Fruit fly (Drosophila melanogaster) whole organism, prepupa: Measurements from ENCODE around the gene tsl.
A peak's percentile ranks its signal among the peaks of the same experiment; 100 is the strongest.

Experiments used
- Blimp-1 ChIP-seq: fragments of 200-800 bp; sonication (Bioruptor generic); optimal IDR thresholded peaks from 3 replicates; lab custom pipeline; 2017; ENCODE audit warnings: missing biosample characterization, missing genetic modification characterization, mild to moderate bottlenecking, moderate library complexity, missing genetic modification reagents
- CG10631 ChIP-seq: fragments of 200-800 bp; sonication (Bioruptor generic); optimal IDR thresholded peaks from 2 replicates; lab custom pipeline; 2016; ENCODE audit warnings: missing biosample characterization, missing genetic modification characterization
- CG10669 ChIP-seq: fragments of 200-800 bp; sonication (Bioruptor generic); optimal IDR thresholded peaks from 3 replicates; lab custom pipeline; 2018; ENCODE audit warnings: missing biosample characterization, mild to moderate bottlenecking, missing genetic modification characterization, moderate library complexity
- CG11294 ChIP-seq: fragments of 200-800 bp; sonication (Bioruptor generic); IDR thresholded peaks from 2 replicates; pipeline ENCODE4 v1.3.6; 2022; ENCODE audit warnings: missing biosample characterization, missing genetic modification characterization
- CG11762 ChIP-seq: fragments of 200-800 bp; sonication (Bioruptor generic); optimal IDR thresholded peaks from 3 replicates; lab custom pipeline; 2016; ENCODE audit warnings: missing biosample characterization, missing genetic modification characterization; ENCODE audit not compliant: insufficient read depth
- CG11902 ChIP-seq: fragments of 200-800 bp; sonication (Bioruptor generic); optimal IDR thresholded peaks from 3 replicates; lab custom pipeline; 2016; ENCODE audit warnings: missing biosample characterization, missing genetic modification characterization
- CG15336 ChIP-seq: fragments of 200-800 bp; sonication (Bioruptor generic); IDR thresholded peaks from 2 replicates; pipeline ENCODE4 v1.3.6; 2022; ENCODE audit warnings: missing biosample characterization, missing genetic modification characterization
- CG1621 ChIP-seq: fragments of 200-800 bp; sonication (Bioruptor generic); optimal IDR thresholded peaks from 3 replicates; lab custom pipeline; 2018; ENCODE audit warnings: missing biosample characterization, mild to moderate bottlenecking, missing genetic modification characterization
- CG16779 ChIP-seq: fragments of 200-800 bp; sonication (Bioruptor generic); optimal IDR thresholded peaks from 3 replicates; lab custom pipeline; 2017; ENCODE audit warnings: missing biosample characterization, mild to moderate bottlenecking, missing genetic modification characterization
- CG3032 ChIP-seq: fragments of 200-800 bp; optimal IDR thresholded peaks from 2 replicates; lab custom pipeline; 2019; ENCODE audit warnings: missing biosample characterization, mild to moderate bottlenecking, missing genetic modification characterization, moderate library complexity
- CG31627 ChIP-seq: fragments of 200-800 bp; sonication (Bioruptor generic); optimal IDR thresholded peaks from 3 replicates; lab custom pipeline; 2016; ENCODE audit warnings: missing biosample characterization, missing genetic modification characterization
- CG32006 ChIP-seq: fragments of 200-800 bp; sonication (Bioruptor generic); optimal IDR thresholded peaks from 3 replicates; lab custom pipeline; 2017; ENCODE audit warnings: missing biosample characterization, mild to moderate bottlenecking, missing genetic modification characterization
- CG34406 ChIP-seq: fragments of 200-800 bp; sonication (Bioruptor generic); optimal IDR thresholded peaks from 3 replicates; lab custom pipeline; 2016; ENCODE audit warnings: missing biosample characterization, missing genetic modification characterization
- CG3919 ChIP-seq: fragments of 200-800 bp; sonication (Bioruptor generic); optimal IDR thresholded peaks from 3 replicates; lab custom pipeline; 2016; ENCODE audit warnings: missing biosample characterization, missing genetic modification characterization
- CG4318 ChIP-seq: fragments of 200-800 bp; sonication (Bioruptor generic); optimal IDR thresholded peaks from 3 replicates; lab custom pipeline; 2017; ENCODE audit warnings: missing biosample characterization, mild to moderate bottlenecking, missing genetic modification characterization
- CG6163 ChIP-seq: fragments of 200-800 bp; sonication (Bioruptor generic); IDR thresholded peaks from 3 replicates; pipeline ENCODE4 v1.3.6; 2022; ENCODE audit warnings: missing biosample characterization, missing genetic modification characterization
- CG6276 ChIP-seq: fragments of 200-800 bp; sonication (Bioruptor generic); optimal IDR thresholded peaks from 2 replicates; lab custom pipeline; 2017; ENCODE audit warnings: missing biosample characterization, mild to moderate bottlenecking, missing genetic modification characterization
- CG6854 ChIP-seq: fragments of 200-800 bp; sonication (Bioruptor generic); optimal IDR thresholded peaks from 2 replicates; lab custom pipeline; 2017; ENCODE audit warnings: missing biosample characterization, mild to moderate bottlenecking, missing genetic modification characterization
- CG7368 ChIP-seq: fragments of 200-800 bp; sonication (Bioruptor generic); optimal IDR thresholded peaks from 3 replicates; lab custom pipeline; 2016; ENCODE audit warnings: missing biosample characterization, missing genetic modification characterization
- CG8319 ChIP-seq: fragments of 200-800 bp; sonication (Bioruptor generic); optimal IDR thresholded peaks from 3 replicates; lab custom pipeline; 2016; ENCODE audit warnings: missing biosample characterization, missing genetic modification characterization
- CG8632 ChIP-seq: fragments of 200-800 bp; sonication (Bioruptor generic); optimal IDR thresholded peaks from 3 replicates; lab custom pipeline; 2016; ENCODE audit warnings: missing biosample characterization, missing genetic modification characterization
- CG9139 ChIP-seq: fragments of 200-800 bp; sonication (Bioruptor generic); optimal IDR thresholded peaks from 3 replicates; lab custom pipeline; 2017; ENCODE audit warnings: missing biosample characterization, mild to moderate bottlenecking, missing genetic modification characterization
- Eip75B ChIP-seq: fragments of 200-800 bp; sonication (Bioruptor generic); optimal IDR thresholded peaks from 3 replicates; lab custom pipeline; 2016; ENCODE audit warnings: missing biosample characterization, missing genetic modification characterization
- Eip78C ChIP-seq: fragments of 200-800 bp; sonication (Bioruptor generic); peaks from one replicate; lab custom pipeline; 2016; ENCODE audit warnings: missing biosample characterization, missing genetic modification characterization
- Eip93F ChIP-seq: fragments of 200-800 bp; sonication (Bioruptor generic); optimal IDR thresholded peaks from 2 replicates; lab custom pipeline; 2016; ENCODE audit warnings: missing biosample characterization, mild to moderate bottlenecking, missing genetic modification characterization
- Ets21C ChIP-seq: fragments of 200-800 bp; sonication (Bioruptor generic); optimal IDR thresholded peaks from 3 replicates; lab custom pipeline; 2016; ENCODE audit warnings: missing biosample characterization, missing genetic modification characterization
- Ets96B ChIP-seq: fragments of 200-800 bp; optimal IDR thresholded peaks from 2 replicates; lab custom pipeline; 2019; ENCODE audit warnings: missing biosample characterization, mild to moderate bottlenecking, missing genetic modification characterization, moderate library complexity
- Gug ChIP-seq: fragments of 200-800 bp; sonication (Bioruptor generic); IDR thresholded peaks from 2 replicates; pipeline ENCODE4 v1.3.6; 2022; ENCODE audit warnings: missing biosample characterization, missing genetic modification characterization
- Hr38 ChIP-seq: sonication (Bioruptor generic); optimal IDR thresholded peaks from 2 replicates; lab custom pipeline; 2016; ENCODE audit warnings: missing biosample characterization, missing genetic modification characterization
- Hr39 ChIP-seq: fragments of 200-800 bp; sonication (Bioruptor generic); optimal IDR thresholded peaks from 2 replicates; lab custom pipeline; 2016; ENCODE audit warnings: missing biosample characterization, missing genetic modification characterization
- Hr4 ChIP-seq: fragments of 200-800 bp; sonication (Bioruptor generic); optimal IDR thresholded peaks from 3 replicates; lab custom pipeline; 2016; ENCODE audit warnings: missing biosample characterization, missing genetic modification characterization
- Lpt ChIP-seq: fragments of 200-800 bp; sonication (Bioruptor generic); optimal IDR thresholded peaks from 3 replicates; lab custom pipeline; 2016; ENCODE audit warnings: missing biosample characterization, missing genetic modification characterization
- Met ChIP-seq: fragments of 200-800 bp; sonication (Bioruptor generic); optimal IDR thresholded peaks from 3 replicates; lab custom pipeline; 2016; ENCODE audit warnings: missing biosample characterization, missing genetic modification characterization
- OdsH ChIP-seq: fragments of 200-800 bp; sonication (Bioruptor generic); optimal IDR thresholded peaks from 3 replicates; lab custom pipeline; 2016; ENCODE audit warnings: missing biosample characterization, missing genetic modification characterization
- Smox ChIP-seq: fragments of 200-800 bp; sonication (Bioruptor generic); optimal IDR thresholded peaks from 3 replicates; lab custom pipeline; 2016; ENCODE audit warnings: missing biosample characterization, missing genetic modification characterization
- Sox15 ChIP-seq: fragments of 200-800 bp; sonication (Bioruptor generic); optimal IDR thresholded peaks from 3 replicates; lab custom pipeline; 2016; ENCODE audit warnings: missing biosample characterization, missing genetic modification characterization
- achi ChIP-seq: fragments of 200-800 bp; sonication (Bioruptor generic); optimal IDR thresholded peaks from 3 replicates; lab custom pipeline; 2016; ENCODE audit warnings: missing biosample characterization, missing genetic modification characterization
- acj6 ChIP-seq: fragments of 200-800 bp; sonication (Bioruptor generic); optimal IDR thresholded peaks from 3 replicates; lab custom pipeline; 2016; ENCODE audit warnings: missing biosample characterization, missing genetic modification characterization
- cyc ChIP-seq: fragments of 200-800 bp; sonication (Bioruptor generic); optimal IDR thresholded peaks from 3 replicates; lab custom pipeline; 2016; ENCODE audit warnings: missing biosample characterization, missing genetic modification characterization
- dac ChIP-seq: fragments of 200-800 bp; sonication (Bioruptor generic); optimal IDR thresholded peaks from 2 replicates; lab custom pipeline; 2017; ENCODE audit warnings: missing biosample characterization, mild to moderate bottlenecking, missing genetic modification characterization
- dsx ChIP-seq: fragments of 200-800 bp; optimal IDR thresholded peaks from 3 replicates; lab custom pipeline; 2019; ENCODE audit warnings: missing biosample characterization, mild to moderate bottlenecking, missing genetic modification characterization, moderate library complexity; ENCODE audit not compliant: poor library complexity, severe bottlenecking
- eg ChIP-seq: fragments of 200-800 bp; sonication (Bioruptor generic); IDR thresholded peaks from 3 replicates; pipeline ENCODE4 v1.3.6; 2022; ENCODE audit warnings: missing biosample characterization, missing genetic modification characterization
- esn ChIP-seq: fragments of 200-800 bp; sonication (Bioruptor generic); optimal IDR thresholded peaks from 2 replicates; lab custom pipeline; 2016; ENCODE audit warnings: missing biosample characterization, mild to moderate bottlenecking, missing genetic modification characterization, moderate library complexity
- fd59A ChIP-seq: fragments of 200-800 bp; sonication (Bioruptor generic); optimal IDR thresholded peaks from 2 replicates; lab custom pipeline; 2017; ENCODE audit warnings: missing biosample characterization, mild to moderate bottlenecking, missing genetic modification characterization, missing genetic modification reagents
- fd85E ChIP-seq: fragments of 200-800 bp; sonication (Bioruptor generic); optimal IDR thresholded peaks from 3 replicates; lab custom pipeline; 2016; ENCODE audit warnings: missing biosample characterization, missing genetic modification characterization
- fkh ChIP-seq: fragments of 200-800 bp; sonication (Bioruptor generic); optimal IDR thresholded peaks from 3 replicates; lab custom pipeline; 2017; ENCODE audit warnings: missing biosample characterization, mild to moderate bottlenecking, missing genetic modification characterization, moderate library complexity
- net ChIP-seq: fragments of 200-800 bp; sonication (Bioruptor generic); optimal IDR thresholded peaks from 3 replicates; lab custom pipeline; 2016; ENCODE audit warnings: missing biosample characterization, missing genetic modification characterization
- salr ChIP-seq, 2 experiments: fragments of 200-800 bp; sonication (Bioruptor generic); optimal IDR thresholded peaks; 3 replicates each; lab custom pipeline; 2016 to 2018; ENCODE audit warnings: missing biosample characterization in 2 of 2, missing genetic modification characterization in 2 of 2, mild to moderate bottlenecking in 1 of 2
- ss ChIP-seq, 2 experiments: fragments of 200-800 bp; sonication (Bioruptor generic); optimal IDR thresholded peaks; 2 replicates in 1 of 2; 3 replicates in 1 of 2; lab custom pipeline; 2017 to 2018; ENCODE audit warnings: mild to moderate bottlenecking in 2 of 2, missing biosample characterization in 2 of 2, missing genetic modification characterization in 2 of 2, moderate library complexity in 1 of 2
- svp ChIP-seq: fragments of 200-800 bp; sonication (Bioruptor generic); peaks from one replicate; lab custom pipeline; 2016; ENCODE audit warnings: missing biosample characterization, missing genetic modification characterization
- topi ChIP-seq: fragments of 200-800 bp; sonication (Bioruptor generic); optimal IDR thresholded peaks from 3 replicates; lab custom pipeline; 2016; ENCODE audit warnings: missing biosample characterization, missing genetic modification characterization
- vri ChIP-seq: fragments of 200-800 bp; sonication (Bioruptor generic); optimal IDR thresholded peaks from 3 replicates; lab custom pipeline; 2016; ENCODE audit warnings: missing biosample characterization, mild to moderate bottlenecking, missing genetic modification characterization

Gene tsl

dm6 chr3R:21827453-21828039, 45.2 kb upstream of the tsl start:
- TF ChIP-seq Sox15 (GFP tag; lab: Kevin White, UChicago) = no peak
- no peak for TF ChIP-seq Lpt (GFP tag; lab: Kevin White, UChicago)
- TF ChIP-seq CG3032 (tag; lab: Kevin White, UChicago) = peak; percentile 15
- peak; percentile 85 for TF ChIP-seq Eip78C
- no peak for TF ChIP-seq Hr38 (GFP tag; lab: Kevin White, UChicago)
- peak; percentile 58 for TF ChIP-seq Hr4 (GFP tag; lab: Kevin White, UChicago)
- TF ChIP-seq vri (GFP tag; lab: Kevin White, UChicago) = peak; percentile 14
- TF ChIP-seq CG1621 (tag; lab: Kevin White, UChicago) = no peak
- TF ChIP-seq Smox (GFP tag; lab: Kevin White, UChicago) = peak; percentile 73
- no peak for TF ChIP-seq Eip93F (GFP tag; lab: Kevin White, UChicago)
- TF ChIP-seq CG6276 (GFP tag; lab: Kevin White, UChicago) = no peak
- no peak for TF ChIP-seq CG4318 (GFP tag; lab: Kevin White, UChicago)
- TF ChIP-seq CG6854 (GFP tag; lab: Kevin White, UChicago) = no peak
- peak; percentile 9 for TF ChIP-seq CG10669 (GFP tag; lab: Kevin White, UChicago)
- no peak for TF ChIP-seq fkh (GFP tag; lab: Kevin White, UChicago)
- TF ChIP-seq achi = peak; percentile 52
- peak; percentile 73 for TF ChIP-seq topi
- peak; percentile 9 for TF ChIP-seq CG11902
- peak; percentile 45; the same call in 1 of the 3 replicates for TF ChIP-seq CG6163
- TF ChIP-seq CG8319 (GFP tag; lab: Kevin White, UChicago) = no peak
- TF ChIP-seq svp (GFP tag; lab: Kevin White, UChicago) = peak; percentile 86
- peak; percentile 42 for TF ChIP-seq CG32006 (GFP tag; lab: Kevin White, UChicago)
- peak; percentile 25 for TF ChIP-seq Eip75B
- 0 out of 2 replicates have a peak, but pooled peaks have one; percentile 12 for TF ChIP-seq Gug (GFP tag; lab: Robert Waterston, UW)
- peak; percentile 38 for TF ChIP-seq Ets21C (GFP tag; lab: Kevin White, UChicago)
- TF ChIP-seq CG3919 (GFP tag; lab: Kevin White, UChicago) = peak; percentile 16
- no peak for TF ChIP-seq CG9139 (GFP tag; lab: Kevin White, UChicago)
- no peak for TF ChIP-seq Blimp-1 (GFP tag; lab: Kevin White, UChicago)
- peak; percentile 67 for TF ChIP-seq Hr39 (GFP tag; lab: Kevin White, UChicago)
- peak; percentile 81 for TF ChIP-seq Met
- TF ChIP-seq CG34406 (GFP tag; lab: Kevin White, UChicago) = no peak
- peak; percentile 1 for TF ChIP-seq CG8632 (GFP tag; lab: Kevin White, UChicago)
- TF ChIP-seq eg (GFP tag; lab: Robert Waterston, UW) = no peak
- TF ChIP-seq salr (GFP tag; optimal IDR thresholded peaks at IDR 0.05; lab: Kevin White, UChicago) = peak in 1 of 2 experiments; percentile 15
- TF ChIP-seq CG7368 = no peak
- peak; percentile 73 for TF ChIP-seq CG31627 (GFP tag; lab: Kevin White, UChicago)
- TF ChIP-seq fd59A (GFP tag; lab: Kevin White, UChicago) = no peak
- TF ChIP-seq CG11762 = peak; percentile 8
- no peak for TF ChIP-seq CG11294 (GFP tag; lab: Robert Waterston, UW)
- TF ChIP-seq cyc (GFP tag; lab: Kevin White, UChicago) = peak; percentile 56
- TF ChIP-seq dsx (GFP tag; lab: Kevin White, UChicago) = no peak
- TF ChIP-seq CG10631 = peak; percentile 27
- TF ChIP-seq net = no peak
- TF ChIP-seq fd85E (GFP tag; lab: Kevin White, UChicago) = no peak
- peak in 1 of 2 experiments; percentile 1 for TF ChIP-seq ss (GFP tag; optimal IDR thresholded peaks at IDR 0.05; lab: Kevin White, UChicago)
- TF ChIP-seq Ets96B (tag; lab: Kevin White, UChicago) = peak; percentile 23
- TF ChIP-seq acj6 (GFP tag; lab: Kevin White, UChicago) = peak; percentile 58
- TF ChIP-seq dac (GFP tag; lab: Kevin White, UChicago) = no peak
- peak; percentile 37; the same call in 1 of the 2 replicates for TF ChIP-seq CG15336 (GFP tag; lab: Robert Waterston, UW)
- peak; percentile 65 for TF ChIP-seq OdsH (GFP tag; lab: Kevin White, UChicago)
- no peak for TF ChIP-seq CG16779 (tag; lab: Kevin White, UChicago)
- TF ChIP-seq esn (GFP tag; lab: Kevin White, UChicago) = peak; percentile 75
